Worm (Caenorhabditis elegans): ENCODE data around the gene rha-2.

ce11 chrIII:8598961-8599360 is 15.4 kb downstream of the rha-2 start:
- no peak for TF ChIP-seq unc-55 (GFP tag; optimal IDR thresholded peaks at IDR 0.05)
- TF ChIP-seq ceh-9 (tag; optimal IDR thresholded peaks at IDR 0.05): no peak
- TF ChIP-seq ceh-18 (tag; optimal IDR thresholded peaks at IDR 0.05): no peak
- no peak for TF ChIP-seq fkh-10 (GFP tag; optimal IDR thresholded peaks at IDR 0.05)
- no peak for TF ChIP-seq ttx-3 (tag; optimal IDR thresholded peaks at IDR 0.05)
- TF ChIP-seq tbx-2 (tag; optimal IDR thresholded peaks at IDR 0.05): no peak
- no peak for TF ChIP-seq K02D7.2 (tag; optimal IDR thresholded peaks at IDR 0.05)
- no peak for TF ChIP-seq ama-1 (optimal IDR thresholded peaks at IDR 0.05)
- no peak for TF ChIP-seq nhr-11 (tag; optimal IDR thresholded peaks at IDR 0.05)
- no peak for TF ChIP-seq unc-42 (tag; optimal IDR thresholded peaks at IDR 0.05)

Measured in whole organism, late embryonic.